Worm (Caenorhabditis elegans) whole organism, midembryonic: ENCODE results near the gene sas-5.

ENCODE experiments used
- T22C8.4 ChIP-seq: fragments of 200-800 bp; sonication (Bioruptor generic); IDR thresholded peaks from 2 replicates; pipeline ENCODE4 v1.3.6; 2022; ENCODE audit warnings: missing genetic modification characterization, missing compliant biosample characterization
- cog-1 ChIP-seq: sonication (generic microtip); optimal IDR thresholded peaks from 2 replicates; lab custom pipeline; 2016; ENCODE audit warnings: missing genetic modification characterization, missing compliant biosample characterization
- flt-1 ChIP-seq: fragments of 200-800 bp; sonication (Bioruptor generic); IDR thresholded peaks from 2 replicates; pipeline ENCODE4 v1.3.6; 2022; ENCODE audit warnings: missing genetic modification characterization, missing compliant biosample characterization
- med-1 ChIP-seq: sonication (generic microtip); optimal IDR thresholded peaks from 2 replicates; lab custom pipeline; 2017; ENCODE audit warnings: missing genetic modification characterization, mild to moderate bottlenecking, missing compliant biosample characterization, antibody characterized with exemption, missing genetic modification reagents; ENCODE audit not compliant: insufficient read depth
- ref-1 ChIP-seq: fragments of 200-800 bp; sonication (Bioruptor generic); conservative IDR thresholded peaks from 2 replicates; pipeline ENCODE4 v1.3.6; 2022; ENCODE audit warnings: missing genetic modification reagents, missing genetic modification characterization, missing compliant biosample characterization
- tab-1 ChIP-seq: fragments of 200-800 bp; sonication (Bioruptor generic); IDR thresholded peaks from 2 replicates; pipeline ENCODE4 v1.3.6; 2022; ENCODE audit warnings: missing genetic modification characterization, missing compliant biosample characterization
- ztf-23 ChIP-seq: fragments of 200-800 bp; sonication (Bioruptor generic); IDR thresholded peaks from 2 replicates; pipeline ENCODE4 v1.3.6; 2022; ENCODE audit warnings: missing genetic modification reagents, missing genetic modification characterization, missing compliant biosample characterization
- ztf-29 ChIP-seq: fragments of 200-800 bp; sonication (Bioruptor generic); IDR thresholded peaks from 2 replicates; pipeline ENCODE4 v1.3.6; 2022; ENCODE audit warnings: missing genetic modification reagents, missing genetic modification characterization, missing compliant biosample characterization

DNA sequence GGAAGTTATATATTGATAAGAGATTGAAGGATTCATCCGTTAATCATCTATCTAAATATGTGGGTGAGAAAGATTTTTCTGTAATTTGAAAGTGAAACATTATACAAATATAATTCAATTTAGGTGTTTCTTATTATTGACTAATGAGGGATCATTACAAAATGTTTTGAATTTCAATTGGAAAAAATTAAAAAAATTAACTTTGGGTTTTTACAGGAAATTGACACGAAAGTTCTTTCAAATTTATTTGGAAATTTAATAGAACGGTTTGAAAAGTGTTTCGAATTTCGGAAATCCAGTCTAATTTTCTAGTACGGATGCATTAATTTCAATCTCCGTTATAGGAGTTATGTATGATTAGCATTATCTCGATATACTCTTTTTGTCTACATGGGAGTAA lies 42.6 kb downstream of the sas-5 start:
- TF ChIP-seq med-1 (GFP tag; lab: Kevin White, UChicago): no peak
- no peak for TF ChIP-seq cog-1 (tag; lab: Kevin White, UChicago)
- TF ChIP-seq ztf-23 (GFP tag; lab: Robert Waterston, UW): no peak
- TF ChIP-seq ref-1: no peak
- TF ChIP-seq ztf-29 (GFP tag; lab: Robert Waterston, UW): no peak
- no peak for TF ChIP-seq tab-1 (GFP tag; lab: Robert Waterston, UW)
- no peak for TF ChIP-seq T22C8.4 (GFP tag; lab: Robert Waterston, UW)
- no peak for TF ChIP-seq flt-1 (GFP tag; lab: Robert Waterston, UW)
